Worm (Caenorhabditis elegans) whole organism, L4 larva: ENCODE measurements around the gene F26F2.4.

Experiments used
- D1046.2 ChIP-seq: fragments of 200-800 bp; sonication (Bioruptor generic); IDR thresholded peaks from 2 replicates; pipeline ENCODE4 v1.3.6; 2022; ENCODE audit warnings: missing genetic modification characterization, missing compliant biosample characterization
- F37D6.2 ChIP-seq: sonication (generic microtip); optimal IDR thresholded peaks from 2 replicates; lab custom pipeline; 2016; ENCODE audit warnings: mild to moderate bottlenecking, missing genetic modification characterization, missing compliant biosample characterization
- F44E2.7 ChIP-seq: fragments of 200-800 bp; sonication (Bioruptor generic); IDR thresholded peaks from 2 replicates; pipeline ENCODE4 v2.1.2; 2022; ENCODE audit warnings: missing genetic modification characterization, missing compliant biosample characterization
- R02D3.7 ChIP-seq: fragments of 150-350 bp; sonication (generic microtip); optimal IDR thresholded peaks from 3 replicates; lab custom pipeline; 2014; ENCODE audit warnings: missing biosample characterization, missing genetic modification characterization
- T26A8.4 ChIP-seq: fragments of 200-800 bp; sonication (Bioruptor generic); IDR thresholded peaks from 2 replicates; pipeline ENCODE4 v1.3.6; 2022; ENCODE audit warnings: missing genetic modification characterization, missing compliant biosample characterization
- Y5F2A.4 ChIP-seq: fragments of 200-800 bp; sonication (Bioruptor generic); optimal IDR thresholded peaks from 2 replicates; lab custom pipeline; 2018; ENCODE audit warnings: mild to moderate bottlenecking, missing genetic modification characterization, missing compliant biosample characterization
- arid-1 ChIP-seq: fragments of 200-800 bp; sonication (Bioruptor generic); conservative IDR thresholded peaks from 2 replicates; pipeline ENCODE4 v1.3.6; 2022; ENCODE audit warnings: missing genetic modification reagents, missing genetic modification characterization, missing compliant biosample characterization
- ceh-20 ChIP-seq: fragments of 200-800 bp; sonication (Bioruptor generic); IDR thresholded peaks from 2 replicates; pipeline ENCODE4 v1.3.6; 2022; ENCODE audit warnings: missing genetic modification reagents, missing genetic modification characterization, missing compliant biosample characterization
- ceh-28 ChIP-seq: fragments of 150-350 bp; optimal IDR thresholded peaks from 2 replicates; lab custom pipeline; 2014; ENCODE audit warnings: missing biosample characterization, missing genetic modification reagents, missing genetic modification characterization
- ceh-82 ChIP-seq: sonication (generic microtip); optimal IDR thresholded peaks from 2 replicates; lab custom pipeline; 2017; ENCODE audit warnings: missing biosample characterization, missing genetic modification characterization
- cey-2 ChIP-seq: sonication (generic microtip); optimal IDR thresholded peaks from 3 replicates; lab custom pipeline; 2017; ENCODE audit warnings: missing genetic modification characterization, mild to moderate bottlenecking, missing compliant biosample characterization, antibody characterized with exemption, borderline replicate concordance; ENCODE audit not compliant: insufficient read depth
- ctbp-1 ChIP-seq: fragments of 200-800 bp; sonication (Bioruptor generic); IDR thresholded peaks from 2 replicates; pipeline ENCODE4 v1.3.6; 2022; ENCODE audit warnings: missing genetic modification reagents, missing genetic modification characterization, missing compliant biosample characterization
- daf-12 ChIP-seq: fragments of 150-350 bp; optimal IDR thresholded peaks from 2 replicates; lab custom pipeline; 2014; ENCODE audit warnings: missing biosample characterization, missing genetic modification reagents, missing genetic modification characterization
- daf-8 ChIP-seq: fragments of 200-800 bp; sonication (Bioruptor generic); IDR thresholded peaks from 2 replicates; pipeline ENCODE4 v1.3.6; 2022; ENCODE audit warnings: missing genetic modification characterization, missing compliant biosample characterization
- dmd-6 ChIP-seq: fragments of 200-800 bp; sonication (Bioruptor generic); IDR thresholded peaks from 2 replicates; pipeline ENCODE4 v1.3.6; 2022; ENCODE audit warnings: missing genetic modification reagents, missing genetic modification characterization, missing compliant biosample characterization
- dmd-8 ChIP-seq: fragments of 200-800 bp; sonication (Bioruptor generic); IDR thresholded peaks from 2 replicates; pipeline ENCODE4 v1.3.6; 2022; ENCODE audit warnings: missing genetic modification characterization, missing compliant biosample characterization
- dmd-9 ChIP-seq: fragments of 200-800 bp; sonication (Bioruptor generic); IDR thresholded peaks from 2 replicates; pipeline ENCODE4 v1.3.6; 2022; ENCODE audit warnings: missing genetic modification reagents, missing genetic modification characterization, missing compliant biosample characterization
- dve-1 ChIP-seq: sonication (generic microtip); optimal IDR thresholded peaks from 2 replicates; lab custom pipeline; 2017; ENCODE audit warnings: antibody characterized with exemption, mild to moderate bottlenecking, missing genetic modification characterization, missing compliant biosample characterization; ENCODE audit not compliant: insufficient read depth
- fkh-10 ChIP-seq: fragments of 150-350 bp; optimal IDR thresholded peaks from 2 replicates; lab custom pipeline; 2014; ENCODE audit warnings: missing biosample characterization, missing genetic modification reagents, missing genetic modification characterization
- fos-1 ChIP-seq: fragments of 150-350 bp; optimal IDR thresholded peaks from 2 replicates; lab custom pipeline; 2014; ENCODE audit warnings: missing biosample characterization, missing genetic modification characterization
- gei-8 ChIP-seq: fragments of 200-800 bp; sonication (Bioruptor generic); optimal IDR thresholded peaks from 2 replicates; lab custom pipeline; 2018; ENCODE audit warnings: mild to moderate bottlenecking, missing genetic modification characterization, missing compliant biosample characterization
- hmg-1.1 ChIP-seq: fragments of 200-800 bp; sonication (Bioruptor generic); IDR thresholded peaks from 2 replicates; pipeline ENCODE4 v1.3.6; 2022; ENCODE audit warnings: missing genetic modification reagents, missing genetic modification characterization, missing compliant biosample characterization
- jun-1 ChIP-seq: fragments of 150-350 bp; optimal IDR thresholded peaks from 2 replicates; lab custom pipeline; 2014; ENCODE audit warnings: missing biosample characterization, missing genetic modification reagents, missing genetic modification characterization
- lim-7 ChIP-seq: fragments of 200-800 bp; sonication (Bioruptor generic); IDR thresholded peaks from 2 replicates; pipeline ENCODE4 v1.3.6; 2022; ENCODE audit warnings: missing genetic modification characterization, missing compliant biosample characterization
- lin-1 ChIP-seq: fragments of 200-800 bp; sonication (Bioruptor generic); IDR thresholded peaks from 2 replicates; pipeline ENCODE4 v1.3.6; 2022; ENCODE audit warnings: missing genetic modification reagents, missing genetic modification characterization, missing compliant biosample characterization
- lin-13 ChIP-seq: fragments of 150-350 bp; optimal IDR thresholded peaks from 2 replicates; lab custom pipeline; 2014; ENCODE audit warnings: missing biosample characterization, missing genetic modification reagents, missing genetic modification characterization
- lin-29 ChIP-seq: fragments of 200-800 bp; sonication (Bioruptor generic); IDR thresholded peaks from 2 replicates; pipeline ENCODE4 v1.3.6; 2022; ENCODE audit warnings: missing genetic modification reagents, missing genetic modification characterization, missing compliant biosample characterization
- lin-39 ChIP-seq: fragments of 150-350 bp; optimal IDR thresholded peaks from 2 replicates; lab custom pipeline; 2014; ENCODE audit warnings: missing biosample characterization, missing genetic modification reagents, missing genetic modification characterization
- lir-3 ChIP-seq: sonication (generic microtip); optimal IDR thresholded peaks from 2 replicates; lab custom pipeline; 2016; ENCODE audit warnings: mild to moderate bottlenecking, missing genetic modification characterization, missing compliant biosample characterization
- madf-5 ChIP-seq, 2 experiments: fragments of 200-800 bp; sonication (Bioruptor generic); IDR thresholded peaks; 2 replicates each; pipeline ENCODE4 v1.3.6; 2022; ENCODE audit warnings: missing compliant biosample characterization in 2 of 2, missing genetic modification characterization in 2 of 2
- madf-9 ChIP-seq: fragments of 200-800 bp; sonication (Bioruptor generic); conservative IDR thresholded peaks from 2 replicates; pipeline ENCODE4 v1.3.6; 2022; ENCODE audit warnings: missing genetic modification reagents, missing genetic modification characterization, missing compliant biosample characterization
- mdl-1 ChIP-seq, 2 experiments: fragments of 150-350 bp in 1 of 2; sonication (generic microtip) in 1 of 2; optimal IDR thresholded peaks; 2 replicates each; lab custom pipeline; 2014 to 2017; ENCODE audit warnings: missing biosample characterization in 2 of 2, missing genetic modification characterization in 2 of 2
- mxl-3 ChIP-seq: fragments of 200-800 bp; sonication (Bioruptor generic); optimal IDR thresholded peaks from 2 replicates; lab custom pipeline; 2018; ENCODE audit warnings: mild to moderate bottlenecking, missing genetic modification characterization, missing compliant biosample characterization
- nhr-102 ChIP-seq: sonication (generic microtip); optimal IDR thresholded peaks from 2 replicates; lab custom pipeline; 2016; ENCODE audit warnings: mild to moderate bottlenecking, missing genetic modification characterization, moderate library complexity, missing compliant biosample characterization
- nhr-11 ChIP-seq: fragments of 150-350 bp; optimal IDR thresholded peaks from 2 replicates; lab custom pipeline; 2014; ENCODE audit warnings: missing biosample characterization, missing genetic modification characterization
- nhr-237 ChIP-seq: sonication (generic microtip); optimal IDR thresholded peaks from 2 replicates; lab custom pipeline; 2017; ENCODE audit warnings: missing biosample characterization, missing genetic modification characterization
- nhr-28 ChIP-seq: fragments of 150-350 bp; optimal IDR thresholded peaks from 2 replicates; lab custom pipeline; 2014; ENCODE audit warnings: missing biosample characterization, missing genetic modification characterization
- nhr-42 ChIP-seq: fragments of 200-800 bp; sonication (Bioruptor generic); IDR thresholded peaks from 2 replicates; pipeline ENCODE4 v1.3.6; 2022; ENCODE audit warnings: missing genetic modification characterization, missing compliant biosample characterization
- nhr-48 ChIP-seq: sonication (generic microtip); optimal IDR thresholded peaks from 2 replicates; lab custom pipeline; 2016; ENCODE audit warnings: mild to moderate bottlenecking, missing genetic modification characterization, missing compliant biosample characterization
- nhr-6 ChIP-seq: fragments of 150-350 bp; optimal IDR thresholded peaks from 2 replicates; lab custom pipeline; 2014; ENCODE audit warnings: missing biosample characterization, missing genetic modification characterization
- pha-4 ChIP-seq, 2 experiments: fragments of 150-350 bp in 1 of 2; fragments of 200-800 bp in 1 of 2; sonication (Bioruptor generic) in 1 of 2; IDR thresholded peaks in 1 of 2; optimal IDR thresholded peaks in 1 of 2; 2 replicates each; pipeline versions ENCODE4 v1.3.6 to Lab custom; 2014 to 2022; ENCODE audit warnings: missing genetic modification characterization in 2 of 2, missing genetic modification reagents in 2 of 2, missing biosample characterization in 1 of 2, missing compliant biosample characterization in 1 of 2
- php-3 ChIP-seq: fragments of 200-800 bp; sonication (Bioruptor generic); IDR thresholded peaks from 2 replicates; pipeline ENCODE4 v1.3.6; 2022; ENCODE audit warnings: missing genetic modification reagents, missing genetic modification characterization, missing compliant biosample characterization
- skn-1 ChIP-seq: fragments of 150-350 bp; optimal IDR thresholded peaks from 2 replicates; lab custom pipeline; 2014; ENCODE audit warnings: missing biosample characterization, missing genetic modification characterization
- snpc-1.2 ChIP-seq: fragments of 200-800 bp; sonication (Bioruptor generic); IDR thresholded peaks from 2 replicates; pipeline ENCODE4 v1.3.6; 2022; ENCODE audit warnings: missing genetic modification reagents, missing genetic modification characterization, missing compliant biosample characterization
- snpc-4 ChIP-seq: fragments of 150-350 bp; optimal IDR thresholded peaks from 2 replicates; lab custom pipeline; 2014; ENCODE audit warnings: missing biosample characterization, missing genetic modification characterization
- spr-3 ChIP-seq: fragments of 200-800 bp; sonication (Bioruptor generic); optimal IDR thresholded peaks from 2 replicates; lab custom pipeline; 2018; ENCODE audit warnings: mild to moderate bottlenecking, missing genetic modification characterization, missing compliant biosample characterization
- unc-130 ChIP-seq: sonication (generic microtip); optimal IDR thresholded peaks from 2 replicates; lab custom pipeline; 2016; ENCODE audit warnings: missing genetic modification reagents, missing genetic modification characterization, missing compliant biosample characterization
- unc-62 ChIP-seq, 3 experiments: fragments of 150-350 bp in 1 of 3; sonication (generic microtip); optimal IDR thresholded peaks in 2 of 3; peaks in 1 of 3; 1 replicate in 1 of 3; 2 replicates in 2 of 3; lab custom pipeline; 2014 to 2017; ENCODE audit warnings: missing biosample characterization in 3 of 3, missing genetic modification characterization in 3 of 3, missing genetic modification reagents in 3 of 3, missing genotype in 1 of 3
- zfp-2 ChIP-seq: sonication (generic microtip); optimal IDR thresholded peaks from 2 replicates; lab custom pipeline; 2016; ENCODE audit warnings: mild to moderate bottlenecking, missing genetic modification characterization, missing compliant biosample characterization
- ztf-7 ChIP-seq: fragments of 150-350 bp; optimal IDR thresholded peaks from 2 replicates; lab custom pipeline; 2014; ENCODE audit warnings: missing biosample characterization, missing genetic modification characterization

Gene F26F2.4

DNA sequence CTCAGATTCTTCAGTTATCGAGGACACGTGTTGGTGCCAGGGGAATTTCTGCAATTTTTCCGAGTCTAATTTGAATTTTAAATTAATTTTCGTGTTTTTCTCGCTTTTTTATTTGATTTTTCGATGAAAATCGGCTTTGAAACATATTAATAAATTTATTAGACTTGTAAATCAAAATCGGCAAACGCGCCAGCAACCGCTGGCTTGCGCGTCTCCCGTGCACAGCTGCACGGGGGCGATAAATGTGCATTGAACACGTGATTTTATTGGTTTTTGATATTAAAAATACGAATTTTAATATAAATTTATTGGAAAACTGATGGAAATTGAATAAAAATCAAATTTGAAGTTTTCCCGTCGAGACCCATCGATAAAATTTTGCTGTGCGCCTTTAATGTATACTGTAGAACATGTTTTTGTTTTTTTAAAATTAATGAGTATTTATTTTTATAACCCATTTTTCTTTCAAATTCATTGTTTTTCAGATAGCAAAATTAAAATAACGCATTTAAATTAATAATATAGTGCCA is 11.5 kb downstream of the F26F2.4 start, which contains the start of gene F26F2.7 (continued):
- TF ChIP-seq F44E2.7 (GFP tag; lab: Robert Waterston, UW) (0 out of 2 replicates have a peak, but pooled peaks have one; percentile 47), lir-3 (tag; lab: Kevin White, UChicago) (no peak), arid-1 (GFP tag; lab: Robert Waterston, UW) (peak; percentile 64), lim-7 (GFP tag; lab: Robert Waterston, UW) (no peak), lin-1 (GFP tag; lab: Robert Waterston, UW) (peak; percentile 65; the same call in 1 of the 2 replicates), hmg-1.1 (GFP tag; lab: Robert Waterston, UW) (peak; percentile 84), ctbp-1 (GFP tag; lab: Robert Waterston, UW) (0 out of 2 replicates have a peak, but pooled peaks have one; percentile 31), dmd-8 (GFP tag; lab: Robert Waterston, UW) (no peak), nhr-42 (peak; percentile 74; the same call in 1 of the 2 replicates), snpc-4 (tag; lab: Kevin White, UChicago) (no peak), zfp-2 (tag; lab: Kevin White, UChicago) (no peak), snpc-1.2 (GFP tag; lab: Robert Waterston, UW) (no peak), F37D6.2 (tag; lab: Kevin White, UChicago) (peak; percentile 63), spr-3 (GFP tag; lab: Kevin White, UChicago) (peak; percentile 74), unc-130 (GFP tag; lab: Kevin White, UChicago) (peak; percentile 66), nhr-102 (peak; percentile 79), jun-1 (tag; lab: Kevin White, UChicago) (no peak), nhr-28 (tag; lab: Kevin White, UChicago) (peak; percentile 67), lin-39 (tag; lab: Kevin White, UChicago) (no peak), R02D3.7 (tag; lab: Kevin White, UChicago) (no peak), ceh-20 (peak; percentile 94), fos-1 (no peak), dmd-6 (peak; percentile 83), T26A8.4 (GFP tag; lab: Robert Waterston, UW) (peak; percentile 70; the same call in 1 of the 2 replicates), nhr-6 (tag; lab: Kevin White, UChicago) (peak; percentile 21), nhr-11 (tag; lab: Kevin White, UChicago) (peak; percentile 30), fkh-10 (GFP tag; lab: Kevin White, UChicago) (peak; percentile 17), ceh-28 (no peak), lin-13 (GFP tag; lab: Kevin White, UChicago) (peak; percentile 68), php-3 (GFP tag; lab: Robert Waterston, UW) (peak; percentile 92; the same call in 1 of the 2 replicates), gei-8 (GFP tag; lab: Kevin White, UChicago) (no peak), dve-1 (tag; lab: Kevin White, UChicago) (peak; percentile 97), nhr-237 (tag; lab: Kevin White, UChicago) (no peak), ceh-82 (tag; lab: Kevin White, UChicago) (no peak), skn-1 (no peak), Y5F2A.4 (GFP tag; lab: Kevin White, UChicago) (no peak), D1046.2 (GFP tag; lab: Robert Waterston, UW) (no peak), pha-4 (GFP tag; IDR thresholded peaks at IDR 0.05; lab: Robert Waterston, UW) (peak; percentile 77), pha-4 (tag; optimal IDR thresholded peaks at IDR 0.05; lab: Kevin White, UChicago) (no peak), mdl-1 (tag; optimal IDR thresholded peaks at IDR 0.05; lab: Kevin White, UChicago) (peak; percentile 19 to 81), madf-9 (GFP tag; lab: Robert Waterston, UW) (peak; percentile 39; the same call in 1 of the 2 replicates), mxl-3 (GFP tag; lab: Kevin White, UChicago) (peak; percentile 47), daf-8 (GFP tag; lab: Robert Waterston, UW) (no peak), nhr-48 (tag; lab: Kevin White, UChicago) (peak; percentile 56), madf-5 (GFP tag; IDR thresholded peaks at IDR 0.05; lab: Robert Waterston, UW) (no peak), lin-29 (no peak), ztf-7 (tag; lab: Kevin White, UChicago) (no peak), dmd-9 (GFP tag; lab: Robert Waterston, UW) (peak; percentile 70; the same call in 1 of the 2 replicates), unc-62 (GFP tag; optimal IDR thresholded peaks at IDR 0.05 in 1 of 2; lab: Kevin White, UChicago) (no peak), unc-62 (tag; optimal IDR thresholded peaks at IDR 0.05; lab: Kevin White, UChicago) (no peak), daf-12 (tag; lab: Kevin White, UChicago) (no peak), cey-2 (tag; lab: Kevin White, UChicago) (no peak)
